Fruit fly (Drosophila melanogaster): Measurements from ENCODE around the gene CG32192.

Gene CG32192

DNA sequence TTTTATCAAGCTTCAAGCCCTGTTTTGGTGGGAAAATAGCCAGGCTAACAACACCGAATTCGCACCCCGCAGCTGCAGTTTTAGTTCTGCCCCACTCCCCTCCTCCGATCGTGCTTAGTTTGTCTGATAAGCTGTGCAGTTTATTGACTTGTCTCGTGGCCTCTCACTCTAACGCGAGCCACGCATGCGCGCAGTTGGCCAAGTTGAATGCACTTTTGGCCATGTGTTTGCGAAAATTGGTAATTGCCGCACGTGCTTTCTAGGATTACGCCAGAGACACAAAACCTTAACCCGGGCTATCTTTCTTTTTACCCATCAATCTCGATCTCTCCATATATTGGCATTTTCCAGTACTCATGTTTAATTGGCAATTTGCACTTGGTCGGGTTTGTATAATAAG is 33.8 kb upstream of the CG32192 start:
- TF ChIP-seq Abd-B (GFP tag; optimal IDR thresholded peaks at IDR 0.05) (no peak), sv (GFP tag; optimal IDR thresholded peaks at IDR 0.05) (no peak), pan (optimal IDR thresholded peaks at IDR 0.05) (no peak), Hr83 (GFP tag; optimal IDR thresholded peaks at IDR 0.05; ENCODE audit: poor library complexity, severe bottlenecking) (no peak), Dif (GFP tag; optimal IDR thresholded peaks at IDR 0.05; ENCODE audit: partially characterized antibody) (no peak), CG32264 (GFP tag; optimal IDR thresholded peaks at IDR 0.05) (no peak), fru (GFP tag; optimal IDR thresholded peaks at IDR 0.05) (no peak), sage (GFP tag; optimal IDR thresholded peaks at IDR 0.05) (no peak), woc (GFP tag; optimal IDR thresholded peaks at IDR 0.05) (no peak), h (GFP tag; optimal IDR thresholded peaks at IDR 0.05) (no peak), CrebA (GFP tag; optimal IDR thresholded peaks at IDR 0.05; ENCODE audit: borderline replicate concordance) (no peak), lola (GFP tag; optimal IDR thresholded peaks at IDR 0.05) (no peak), OdsH (GFP tag; optimal IDR thresholded peaks at IDR 0.05) (no peak)

DNA sequence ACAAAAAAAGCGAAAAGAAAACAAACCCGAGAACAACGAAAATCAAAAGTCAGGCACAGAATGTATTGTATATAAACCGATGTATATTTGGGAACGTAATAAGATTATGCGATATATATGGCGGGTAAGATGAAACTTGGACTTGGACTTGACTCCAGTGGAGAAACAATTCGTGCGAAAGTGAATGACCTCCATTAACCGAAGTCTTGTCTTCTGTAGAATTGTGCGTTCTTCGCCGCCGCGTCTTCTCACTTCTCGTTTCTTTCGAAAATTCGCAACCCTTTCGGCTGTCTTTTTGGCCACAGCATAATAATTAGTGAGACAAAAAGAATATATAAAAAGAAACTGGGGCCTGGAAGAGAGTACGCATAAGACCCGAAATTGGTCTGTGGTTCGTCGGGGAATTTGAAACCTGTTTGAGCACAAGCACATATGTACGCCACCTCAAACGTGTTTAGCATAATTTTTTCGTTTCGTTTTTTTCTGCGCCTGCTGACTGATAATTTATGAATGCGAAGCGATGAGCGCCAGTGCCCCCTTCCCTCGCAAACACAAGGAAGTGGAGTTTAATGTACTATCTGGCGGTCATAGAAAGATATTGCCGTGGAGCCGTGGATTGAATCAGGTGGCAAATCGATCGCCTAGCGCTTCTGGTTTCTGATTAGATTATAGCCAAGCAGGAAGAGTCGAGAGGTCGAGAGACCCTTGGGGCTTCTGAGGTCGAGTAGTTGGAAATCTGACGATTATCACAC is 32.5 kb upstream of the CG32192 start:
- TF ChIP-seq fru (GFP tag; optimal IDR thresholded peaks at IDR 0.05) (peak; percentile 45), foxo (GFP tag; optimal IDR thresholded peaks at IDR 0.05) (no peak), Dif (GFP tag; optimal IDR thresholded peaks at IDR 0.05; ENCODE audit: partially characterized antibody) (peak; percentile 43), woc (GFP tag; optimal IDR thresholded peaks at IDR 0.05) (peak; percentile 13), sage (GFP tag; optimal IDR thresholded peaks at IDR 0.05) (no peak), Vsx2 (GFP tag; optimal IDR thresholded peaks at IDR 0.05; ENCODE audit: partially characterized antibody) (peak; percentile 13), dsf (GFP tag; optimal IDR thresholded peaks at IDR 0.05; ENCODE audit: borderline replicate concordance) (no peak), dl (GFP tag; optimal IDR thresholded peaks at IDR 0.05; ENCODE audit: insufficient read depth in 1 of 2, partially characterized antibody in 2 of 2) (peak in 1 of 2 experiments; percentile 18), HLH106 (tag; optimal IDR thresholded peaks at IDR 0.05) (no peak), Abd-B (GFP tag; optimal IDR thresholded peaks at IDR 0.05) (no peak), ey (GFP tag; optimal IDR thresholded peaks at IDR 0.05) (no peak), brk (GFP tag; optimal IDR thresholded peaks at IDR 0.05) (peak; percentile 17), Hnf4 (GFP tag; optimal IDR thresholded peaks at IDR 0.05) (peak; percentile 37), tai (GFP tag; optimal IDR thresholded peaks at IDR 0.05) (peak; percentile 68), psq (GFP tag; optimal IDR thresholded peaks at IDR 0.05) (peak; percentile 88), Rel (GFP tag; optimal IDR thresholded peaks at IDR 0.05) (peak; percentile 70), Rel (tag; optimal IDR thresholded peaks at IDR 0.05) (peak; percentile 43), CrebA (GFP tag; optimal IDR thresholded peaks at IDR 0.05; ENCODE audit: borderline replicate concordance) (peak; percentile 78)

DNA sequence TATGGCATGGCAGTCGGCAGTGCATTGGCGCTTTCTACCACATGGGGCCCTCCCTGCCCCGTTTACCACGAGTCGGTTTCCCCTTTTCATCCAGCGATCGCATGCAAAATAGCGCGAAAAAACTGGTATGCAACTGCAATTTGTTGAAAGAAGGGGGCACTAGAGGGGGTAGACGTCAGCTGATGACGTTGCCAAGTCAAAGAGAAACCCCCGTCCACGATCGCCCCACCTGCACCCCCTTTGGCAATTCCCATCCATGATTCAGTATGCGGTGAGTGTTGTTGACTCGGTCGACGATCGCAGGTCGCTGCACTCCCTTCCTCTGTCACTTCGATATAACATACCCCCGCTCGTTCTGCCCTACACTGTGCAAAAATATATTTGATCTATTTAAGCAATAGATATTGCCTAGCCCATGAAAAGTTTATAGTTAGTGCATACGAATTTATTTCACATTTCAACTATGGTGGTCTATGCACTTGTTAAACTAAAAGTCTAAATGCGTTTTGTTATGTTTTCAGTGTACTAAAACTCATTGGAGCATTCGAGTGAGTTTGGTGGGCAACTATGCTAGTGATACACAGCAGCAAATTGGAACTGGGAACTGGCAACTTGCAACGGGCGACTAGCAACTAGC is 31.3 kb upstream of the CG32192 start:
- TF ChIP-seq usp (GFP tag; optimal IDR thresholded peaks at IDR 0.05) (no peak), Jra (GFP tag; optimal IDR thresholded peaks at IDR 0.05) (peak; percentile 80), Mio (GFP tag; optimal IDR thresholded peaks at IDR 0.05) (peak; percentile 27), fru (GFP tag; optimal IDR thresholded peaks at IDR 0.05) (peak; percentile 87), Hnf4 (GFP tag; optimal IDR thresholded peaks at IDR 0.05) (peak; percentile 87), dmrt93B (GFP tag; optimal IDR thresholded peaks at IDR 0.05) (peak; percentile 68), sage (GFP tag; optimal IDR thresholded peaks at IDR 0.05) (peak; percentile 84), OdsH (GFP tag; optimal IDR thresholded peaks at IDR 0.05) (peak; percentile 83), N (GFP tag; optimal IDR thresholded peaks at IDR 0.05) (no peak), foxo (GFP tag; optimal IDR thresholded peaks at IDR 0.05) (peak; percentile 69 to 87), Hr78 (GFP tag; optimal IDR thresholded peaks at IDR 0.05) (no peak), h (GFP tag; optimal IDR thresholded peaks at IDR 0.05) (peak; percentile 91), dl (GFP tag; optimal IDR thresholded peaks at IDR 0.05; ENCODE audit: insufficient read depth in 1 of 2, partially characterized antibody in 2 of 2) (no peak), GATAd (GFP tag; optimal IDR thresholded peaks at IDR 0.05) (no peak), woc (GFP tag; optimal IDR thresholded peaks at IDR 0.05) (peak; percentile 80), Sp1 (GFP tag; optimal IDR thresholded peaks at IDR 0.05) (peak; percentile 78), jim (GFP tag; optimal IDR thresholded peaks at IDR 0.05) (no peak), sv (GFP tag; optimal IDR thresholded peaks at IDR 0.05) (no peak), rgr (GFP tag; optimal IDR thresholded peaks at IDR 0.05) (peak; percentile 89), Dif (GFP tag; optimal IDR thresholded peaks at IDR 0.05; ENCODE audit: partially characterized antibody) (no peak), psq (GFP tag; optimal IDR thresholded peaks at IDR 0.05) (peak; percentile 79), Vsx2 (GFP tag; optimal IDR thresholded peaks at IDR 0.05; ENCODE audit: partially characterized antibody) (no peak), Myc (optimal IDR thresholded peaks at IDR 0.05) (no peak), CG9705 (GFP tag; optimal IDR thresholded peaks at IDR 0.05) (peak; percentile 39), HLH106 (tag; optimal IDR thresholded peaks at IDR 0.05) (peak; percentile 82), tai (GFP tag; optimal IDR thresholded peaks at IDR 0.05) (peak; percentile 88), Dfd (GFP tag; optimal IDR thresholded peaks at IDR 0.05) (no peak), pan (optimal IDR thresholded peaks at IDR 0.05) (no peak), dsf (GFP tag; optimal IDR thresholded peaks at IDR 0.05; ENCODE audit: borderline replicate concordance) (peak; percentile 65), CrebA (GFP tag; optimal IDR thresholded peaks at IDR 0.05; ENCODE audit: borderline replicate concordance) (peak; percentile 37), lola (GFP tag; optimal IDR thresholded peaks at IDR 0.05) (no peak), ey (GFP tag; optimal IDR thresholded peaks at IDR 0.05) (peak; percentile 89), Hr83 (GFP tag; optimal IDR thresholded peaks at IDR 0.05; ENCODE audit: poor library complexity, severe bottlenecking) (peak; percentile 44), br (GFP tag; optimal IDR thresholded peaks at IDR 0.05) (peak; percentile 91), brk (GFP tag; optimal IDR thresholded peaks at IDR 0.05) (peak; percentile 64), CG32264 (GFP tag; optimal IDR thresholded peaks at IDR 0.05) (peak; percentile 89), Rel (GFP tag; optimal IDR thresholded peaks at IDR 0.05) (peak; percentile 12), Rel (tag; optimal IDR thresholded peaks at IDR 0.05) (peak; percentile 94), Abd-B (GFP tag; optimal IDR thresholded peaks at IDR 0.05) (no peak)

Data from whole organism, wandering third instar larva.